Worm (Caenorhabditis elegans) whole organism, early embryonic: Measurements from ENCODE around the gene F44A2.7.
A peak's percentile ranks its signal among the peaks of the same experiment; 100 is the strongest.

Experiments used
- B0310.2 ChIP-seq: sonication (generic microtip); optimal IDR thresholded peaks from 2 replicates; lab custom pipeline; 2016; ENCODE audit warnings: mild to moderate bottlenecking, missing genetic modification characterization, missing compliant biosample characterization
- F13C5.2 ChIP-seq: sonication (generic microtip); optimal IDR thresholded peaks from 2 replicates; lab custom pipeline; 2017; ENCODE audit warnings: mild to moderate bottlenecking, missing genetic modification characterization, inconsistent platforms, missing compliant biosample characterization
- aly-1 ChIP-seq: sonication (generic microtip); optimal IDR thresholded peaks from 2 replicates; lab custom pipeline; 2016; ENCODE audit warnings: missing genetic modification characterization, missing compliant biosample characterization
- ama-1 ChIP-seq: fragments of 150-350 bp; optimal IDR thresholded peaks from 2 replicates; lab custom pipeline; 2014
- ceh-13 ChIP-seq: fragments of 200-800 bp; sonication (Bioruptor generic); optimal IDR thresholded peaks from 2 replicates; lab custom pipeline; 2018; ENCODE audit warnings: mild to moderate bottlenecking, missing genetic modification characterization, missing compliant biosample characterization
- ceh-36 ChIP-seq: sonication (generic microtip); optimal IDR thresholded peaks from 2 replicates; lab custom pipeline; 2016; ENCODE audit warnings: missing genetic modification characterization, inconsistent platforms, missing compliant biosample characterization
- ets-7 ChIP-seq: sonication (generic microtip); optimal IDR thresholded peaks from 2 replicates; lab custom pipeline; 2016; ENCODE audit warnings: missing genotype, missing genetic modification characterization, missing compliant biosample characterization
- flt-1 ChIP-seq: fragments of 200-800 bp; sonication (Bioruptor generic); IDR thresholded peaks from 2 replicates; pipeline ENCODE4 v1.3.6; 2022; ENCODE audit warnings: missing genetic modification characterization, missing compliant biosample characterization
- hmbx-1 ChIP-seq: sonication (generic microtip); optimal IDR thresholded peaks from 2 replicates; lab custom pipeline; 2016; ENCODE audit warnings: mild to moderate bottlenecking, missing genetic modification characterization, missing compliant biosample characterization
- hmg-4 ChIP-seq: fragments of 200-800 bp; sonication (Bioruptor generic); optimal IDR thresholded peaks from 2 replicates; lab custom pipeline; 2018; ENCODE audit warnings: mild to moderate bottlenecking, missing genetic modification characterization, missing compliant biosample characterization
- hnd-1 ChIP-seq: sonication (generic microtip); optimal IDR thresholded peaks from 2 replicates; lab custom pipeline; 2016; ENCODE audit warnings: missing genetic modification characterization, missing compliant biosample characterization
- pes-1 ChIP-seq: fragments of 200-800 bp; sonication (Bioruptor generic); IDR thresholded peaks from 2 replicates; pipeline ENCODE4 v1.3.6; 2022; ENCODE audit warnings: missing genetic modification reagents, missing genetic modification characterization, missing compliant biosample characterization
- scrt-1 ChIP-seq: fragments of 200-800 bp; sonication (Bioruptor generic); IDR thresholded peaks from 2 replicates; pipeline ENCODE4 v1.3.6; 2022; ENCODE audit warnings: missing genetic modification characterization, missing compliant biosample characterization
- sea-1 ChIP-seq: fragments of 200-800 bp; sonication (Bioruptor generic); conservative IDR thresholded peaks from 2 replicates; pipeline ENCODE4 v1.3.6; 2022; ENCODE audit warnings: missing genetic modification characterization, missing compliant biosample characterization
- tbx-11 ChIP-seq: fragments of 200-800 bp; sonication (Bioruptor generic); IDR thresholded peaks from 2 replicates; pipeline ENCODE4 v1.3.6; 2022; ENCODE audit warnings: missing genetic modification characterization, missing compliant biosample characterization
- tbx-37 ChIP-seq: fragments of 200-800 bp; sonication (Bioruptor generic); conservative IDR thresholded peaks from 2 replicates; pipeline ENCODE4 v1.3.6; 2022; ENCODE audit warnings: missing genetic modification reagents, missing genetic modification characterization, missing compliant biosample characterization
- tra-4 ChIP-seq: sonication (generic microtip); optimal IDR thresholded peaks from 2 replicates; lab custom pipeline; 2017; ENCODE audit warnings: missing genetic modification characterization, missing compliant biosample characterization

The F44A2.7 gene

ce11 chrV:9305116-9305515 lies 16.2 kb upstream of the F44A2.7 start, which contains the start of gene F44A2.3:
TSS of gene F44A2.3 (plus strand) at chrV:9305416.
- TF ChIP-seq hmg-4 (GFP tag; lab: Kevin White, UChicago) (no peak), ets-7 (no peak), scrt-1 (GFP tag; lab: Robert Waterston, UW) (no peak), tbx-37 (GFP tag; lab: Robert Waterston, UW) (no peak), tbx-11 (GFP tag; lab: Robert Waterston, UW) (no peak), sea-1 (GFP tag; lab: Robert Waterston, UW) (no peak)

ce11 chrV:9312377-9312776 lies 8.9 kb upstream of the F44A2.7 start:
- TF ChIP-seq sea-1 (GFP tag; lab: Robert Waterston, UW) = no peak
- no peak for TF ChIP-seq hmg-4 (GFP tag; lab: Kevin White, UChicago)
- TF ChIP-seq ceh-36 (tag; lab: Kevin White, UChicago) = no peak
- TF ChIP-seq tra-4 = no peak
- TF ChIP-seq ama-1 (lab: Kevin White, UChicago) = no peak
- TF ChIP-seq B0310.2 (tag; lab: Kevin White, UChicago) = no peak
- no peak for TF ChIP-seq aly-1 (tag; lab: Kevin White, UChicago)
- TF ChIP-seq F13C5.2 (tag; lab: Kevin White, UChicago) = no peak
- no peak for TF ChIP-seq hmbx-1 (tag; lab: Kevin White, UChicago)

ce11 chrV:9314408-9314807 lies 6.9 kb upstream of the F44A2.7 start:
- no peak for TF ChIP-seq ama-1 (lab: Kevin White, UChicago)
- no peak for TF ChIP-seq tbx-37 (GFP tag; lab: Robert Waterston, UW)
- TF ChIP-seq ceh-36 (tag; lab: Kevin White, UChicago) = no peak
- no peak for TF ChIP-seq hmg-4 (GFP tag; lab: Kevin White, UChicago)
- TF ChIP-seq hmbx-1 (tag; lab: Kevin White, UChicago) = no peak
- TF ChIP-seq ceh-13 = no peak
- no peak for TF ChIP-seq hnd-1
- TF ChIP-seq tra-4 = no peak
- TF ChIP-seq B0310.2 (tag; lab: Kevin White, UChicago) = no peak

- TF ChIP-seq ama-1 (lab: Kevin White, UChicago) (no peak), hmg-4 (GFP tag; lab: Kevin White, UChicago) (no peak), ceh-13 (no peak), tbx-37 (GFP tag; lab: Robert Waterston, UW) (no peak), tbx-11 (GFP tag; lab: Robert Waterston, UW) (no peak), ets-7 (no peak), hmbx-1 (tag; lab: Kevin White, UChicago) (no peak), ceh-36 (tag; lab: Kevin White, UChicago) (no peak), F13C5.2 (tag; lab: Kevin White, UChicago) (no peak), aly-1 (tag; lab: Kevin White, UChicago) (no peak)
These were observed 4.3 kb upstream of the F44A2.7 start for ce11 chrV:9316970-9317369.

- no peak for TF ChIP-seq aly-1 (tag; lab: Kevin White, UChicago)
- TF ChIP-seq pes-1 (GFP tag; lab: Robert Waterston, UW) = peak; percentile 68
- peak; percentile 49; the same call in 1 of the 2 replicates for TF ChIP-seq tbx-11 (GFP tag; lab: Robert Waterston, UW)
- 0 out of 2 replicates have a peak, but pooled peaks have one; percentile 18 for TF ChIP-seq flt-1
These were observed 3.2 kb upstream of the F44A2.7 start, which contains the start of gene kvs-3 for ce11 chrV:9318046-9318445. TSS of gene kvs-3 (plus strand) at chrV:9318311.

ce11 chrV:9322886-9323285 lies 1.6 kb downstream of the F44A2.7 start, which contains the start of gene tag-153:
TSS of gene tag-153 (plus strand) at chrV:9323085.
- no peak for TF ChIP-seq tra-4
- no peak for TF ChIP-seq hmbx-1 (tag; lab: Kevin White, UChicago)
- no peak for TF ChIP-seq hmg-4 (GFP tag; lab: Kevin White, UChicago)
- TF ChIP-seq B0310.2 (tag; lab: Kevin White, UChicago) = no peak
- TF ChIP-seq flt-1 = no peak

ce11 chrV:9324167-9324566 lies 2.9 kb downstream of the F44A2.7 start:
- no peak for TF ChIP-seq flt-1
- TF ChIP-seq ets-7 = no peak
- TF ChIP-seq ama-1 (lab: Kevin White, UChicago) = no peak
- TF ChIP-seq aly-1 (tag; lab: Kevin White, UChicago) = no peak
- no peak for TF ChIP-seq ceh-36 (tag; lab: Kevin White, UChicago)
- no peak for TF ChIP-seq pes-1 (GFP tag; lab: Robert Waterston, UW)
- no peak for TF ChIP-seq tbx-37 (GFP tag; lab: Robert Waterston, UW)
- no peak for TF ChIP-seq tra-4
- no peak for TF ChIP-seq hmbx-1 (tag; lab: Kevin White, UChicago)
- TF ChIP-seq tbx-11 (GFP tag; lab: Robert Waterston, UW) = no peak
- no peak for TF ChIP-seq ceh-13
- no peak for TF ChIP-seq sea-1 (GFP tag; lab: Robert Waterston, UW)
- no peak for TF ChIP-seq hmg-4 (GFP tag; lab: Kevin White, UChicago)
- no peak for TF ChIP-seq F13C5.2 (tag; lab: Kevin White, UChicago)
- TF ChIP-seq hnd-1 = no peak
- no peak for TF ChIP-seq B0310.2 (tag; lab: Kevin White, UChicago)
- no peak for TF ChIP-seq scrt-1 (GFP tag; lab: Robert Waterston, UW)

- no peak for TF ChIP-seq ama-1 (lab: Kevin White, UChicago)
- no peak for TF ChIP-seq F13C5.2 (tag; lab: Kevin White, UChicago)
- no peak for TF ChIP-seq sea-1 (GFP tag; lab: Robert Waterston, UW)
- no peak for TF ChIP-seq ceh-13
- no peak for TF ChIP-seq tra-4
- no peak for TF ChIP-seq hmg-4 (GFP tag; lab: Kevin White, UChicago)
- TF ChIP-seq hnd-1 = no peak
- no peak for TF ChIP-seq aly-1 (tag; lab: Kevin White, UChicago)
- TF ChIP-seq tbx-11 (GFP tag; lab: Robert Waterston, UW) = no peak
- TF ChIP-seq tbx-37 (GFP tag; lab: Robert Waterston, UW) = no peak
- TF ChIP-seq scrt-1 (GFP tag; lab: Robert Waterston, UW) = no peak
- no peak for TF ChIP-seq hmbx-1 (tag; lab: Kevin White, UChicago)
- TF ChIP-seq ceh-36 (tag; lab: Kevin White, UChicago) = no peak
- no peak for TF ChIP-seq flt-1
- TF ChIP-seq B0310.2 (tag; lab: Kevin White, UChicago) = no peak
- no peak for TF ChIP-seq ets-7
- TF ChIP-seq pes-1 (GFP tag; lab: Robert Waterston, UW) = no peak
These were observed 5.6 kb downstream of the F44A2.7 start for ce11 chrV:9326903-9327302.
